Worm (Caenorhabditis elegans) whole organism, L2 larva: ENCODE results near the gene F08D12.7.

ENCODE experiments used
- C34F6.9 ChIP-seq: fragments of 150-350 bp; optimal IDR thresholded peaks from 2 replicates; lab custom pipeline; 2014; ENCODE audit warnings: missing biosample characterization, missing genetic modification characterization
- F13H6.1 ChIP-seq: sonication (generic microtip); optimal IDR thresholded peaks from 2 replicates; lab custom pipeline; 2016; ENCODE audit warnings: missing genetic modification characterization, missing compliant biosample characterization
- R02D3.7 ChIP-seq: fragments of 150-350 bp; optimal IDR thresholded peaks from 2 replicates; lab custom pipeline; 2014; ENCODE audit warnings: missing biosample characterization, missing genetic modification characterization
- Y55F3AM.14 ChIP-seq: fragments of 200-800 bp; sonication (Bioruptor generic); optimal IDR thresholded peaks from 2 replicates; lab custom pipeline; 2018; ENCODE audit warnings: mild to moderate bottlenecking, missing genetic modification characterization, missing compliant biosample characterization
- ZK546.5 ChIP-seq: sonication (generic microtip); optimal IDR thresholded peaks from 2 replicates; lab custom pipeline; 2017; ENCODE audit warnings: missing biosample characterization, missing genetic modification characterization
- alr-1 ChIP-seq: fragments of 150-350 bp; optimal IDR thresholded peaks from 2 replicates; lab custom pipeline; 2014; ENCODE audit warnings: missing biosample characterization, missing genetic modification characterization
- aly-2 ChIP-seq: fragments of 150-350 bp; optimal IDR thresholded peaks from 2 replicates; lab custom pipeline; 2014; ENCODE audit warnings: missing biosample characterization, missing genetic modification characterization
- ama-1 ChIP-seq: fragments of 150-350 bp; optimal IDR thresholded peaks from 2 replicates; lab custom pipeline; 2018; ENCODE audit warnings: inconsistent platforms
- blmp-1 ChIP-seq: sonication (generic microtip); optimal IDR thresholded peaks from 2 replicates; lab custom pipeline; 2017; ENCODE audit warnings: missing genetic modification characterization, mild to moderate bottlenecking, missing compliant biosample characterization, antibody characterized with exemption, moderate library complexity; ENCODE audit not compliant: insufficient read depth
- ceh-16 ChIP-seq: fragments of 150-350 bp; optimal IDR thresholded peaks from 2 replicates; lab custom pipeline; 2014; ENCODE audit warnings: missing biosample characterization, missing genetic modification characterization
- ceh-82 ChIP-seq: fragments of 150-350 bp; optimal IDR thresholded peaks from 2 replicates; lab custom pipeline; 2014; ENCODE audit warnings: missing biosample characterization, missing genetic modification characterization
- crh-2 ChIP-seq: sonication (generic microtip); optimal IDR thresholded peaks from 2 replicates; lab custom pipeline; 2017; ENCODE audit warnings: missing biosample characterization, missing genetic modification characterization
- dmd-4 ChIP-seq: sonication (generic microtip); optimal IDR thresholded peaks from 2 replicates; lab custom pipeline; 2017; ENCODE audit warnings: missing biosample characterization, missing genetic modification characterization
- egl-27 ChIP-seq: sonication (generic microtip); optimal IDR thresholded peaks from 3 replicates; lab custom pipeline; 2017; ENCODE audit warnings: missing biosample characterization, missing genetic modification reagents, missing genetic modification characterization
- elt-1 ChIP-seq: fragments of 150-350 bp; optimal IDR thresholded peaks from 2 replicates; lab custom pipeline; 2014; ENCODE audit warnings: missing biosample characterization, missing genetic modification characterization
- elt-3 ChIP-seq: sonication (generic microtip); optimal IDR thresholded peaks from 2 replicates; lab custom pipeline; 2017; ENCODE audit warnings: missing biosample characterization, missing genetic modification characterization
- fos-1 ChIP-seq: fragments of 150-350 bp; optimal IDR thresholded peaks from 2 replicates; lab custom pipeline; 2014; ENCODE audit warnings: missing biosample characterization, missing genetic modification characterization
- gmeb-1 ChIP-seq: fragments of 150-350 bp; optimal IDR thresholded peaks from 2 replicates; lab custom pipeline; 2014; ENCODE audit warnings: missing biosample characterization, missing genetic modification characterization
- lin-11 ChIP-seq: fragments of 150-350 bp; sonication (generic microtip); optimal IDR thresholded peaks from 2 replicates; lab custom pipeline; 2014; ENCODE audit warnings: missing biosample characterization, missing genetic modification characterization, inconsistent platforms, mixed read lengths
- lin-13 ChIP-seq: fragments of 150-350 bp; optimal IDR thresholded peaks from 2 replicates; lab custom pipeline; 2014; ENCODE audit warnings: missing biosample characterization, missing genetic modification reagents, missing genetic modification characterization
- lin-39 ChIP-seq: fragments of 150-350 bp; optimal IDR thresholded peaks from 2 replicates; lab custom pipeline; 2014; ENCODE audit warnings: missing biosample characterization, missing genetic modification reagents, missing genetic modification characterization
- lsy-2 ChIP-seq, 2 experiments: fragments of 150-350 bp in 1 of 2; sonication (generic microtip) in 1 of 2; optimal IDR thresholded peaks; 2 replicates each; lab custom pipeline; 2014 to 2017; ENCODE audit warnings: missing biosample characterization in 2 of 2, missing genetic modification characterization in 2 of 2
- mab-5 ChIP-seq: fragments of 150-350 bp; optimal IDR thresholded peaks from 2 replicates; lab custom pipeline; 2014; ENCODE audit warnings: missing biosample characterization, missing genetic modification characterization
- mbf-1 ChIP-seq: sonication (generic microtip); optimal IDR thresholded peaks from 2 replicates; lab custom pipeline; 2017; ENCODE audit warnings: missing biosample characterization, missing genetic modification characterization
- mdl-1 ChIP-seq, 2 experiments: fragments of 150-350 bp in 1 of 2; sonication (generic microtip) in 1 of 2; optimal IDR thresholded peaks; 2 replicates each; lab custom pipeline; 2017; ENCODE audit warnings: missing biosample characterization in 2 of 2, missing genetic modification characterization in 2 of 2
- nhr-10 ChIP-seq: sonication (generic microtip); optimal IDR thresholded peaks from 2 replicates; lab custom pipeline; 2017; ENCODE audit warnings: missing biosample characterization, missing genetic modification characterization
- nhr-11 ChIP-seq: fragments of 150-350 bp; optimal IDR thresholded peaks from 2 replicates; lab custom pipeline; 2014; ENCODE audit warnings: missing biosample characterization, missing genetic modification characterization
- nhr-12 ChIP-seq: fragments of 150-350 bp; optimal IDR thresholded peaks from 2 replicates; lab custom pipeline; 2014; ENCODE audit warnings: missing biosample characterization, missing genetic modification characterization
- nhr-129 ChIP-seq: fragments of 150-350 bp; optimal IDR thresholded peaks from 2 replicates; lab custom pipeline; 2014; ENCODE audit warnings: missing biosample characterization, missing genetic modification characterization
- nhr-21 ChIP-seq: fragments of 150-350 bp; optimal IDR thresholded peaks from 2 replicates; lab custom pipeline; 2014; ENCODE audit warnings: missing biosample characterization, missing genetic modification characterization
- nhr-23 ChIP-seq: fragments of 150-350 bp; optimal IDR thresholded peaks from 2 replicates; lab custom pipeline; 2014; ENCODE audit warnings: missing biosample characterization, missing genetic modification reagents, missing genetic modification characterization
- nhr-237 ChIP-seq: fragments of 150-350 bp; optimal IDR thresholded peaks from 2 replicates; lab custom pipeline; 2014; ENCODE audit warnings: missing biosample characterization, missing genetic modification characterization
- nhr-25 ChIP-seq: fragments of 150-350 bp; sonication (generic microtip); optimal IDR thresholded peaks from 3 replicates; lab custom pipeline; 2014; ENCODE audit warnings: missing biosample characterization, missing genetic modification characterization
- nhr-6 ChIP-seq: fragments of 150-350 bp; optimal IDR thresholded peaks from 2 replicates; lab custom pipeline; 2014; ENCODE audit warnings: missing biosample characterization, missing genetic modification characterization
- nhr-77 ChIP-seq: fragments of 150-350 bp; optimal IDR thresholded peaks from 2 replicates; lab custom pipeline; 2014; ENCODE audit warnings: missing biosample characterization, missing genetic modification characterization
- peb-1 ChIP-seq: fragments of 150-350 bp; optimal IDR thresholded peaks from 2 replicates; lab custom pipeline; 2014; ENCODE audit warnings: missing biosample characterization, missing genetic modification characterization
- sem-4 ChIP-seq: fragments of 150-350 bp; optimal IDR thresholded peaks from 2 replicates; lab custom pipeline; 2014; ENCODE audit warnings: missing biosample characterization, missing genetic modification reagents, missing genetic modification characterization
- skn-1 ChIP-seq: sonication (generic microtip); optimal IDR thresholded peaks from 2 replicates; lab custom pipeline; 2017; ENCODE audit warnings: missing biosample characterization, missing genetic modification characterization
- sma-3 ChIP-seq: sonication (generic microtip); optimal IDR thresholded peaks from 2 replicates; lab custom pipeline; 2016; ENCODE audit warnings: missing genetic modification reagents, missing genetic modification characterization, missing compliant biosample characterization
- sma-9 ChIP-seq, 2 experiments: fragments of 150-350 bp in 1 of 2; sonication (generic microtip) in 1 of 2; optimal IDR thresholded peaks; 2 replicates each; lab custom pipeline; 2014 to 2016; ENCODE audit warnings: missing genetic modification characterization in 2 of 2, mild to moderate bottlenecking in 1 of 2, missing biosample characterization in 1 of 2, missing compliant biosample characterization in 1 of 2, missing genetic modification reagents in 1 of 2, moderate library complexity in 1 of 2
- snpc-4 ChIP-seq: fragments of 150-350 bp; optimal IDR thresholded peaks from 2 replicates; lab custom pipeline; 2014; ENCODE audit warnings: missing biosample characterization, missing genetic modification characterization
- unc-39 ChIP-seq: fragments of 150-350 bp; optimal IDR thresholded peaks from 2 replicates; lab custom pipeline; 2014; ENCODE audit warnings: missing biosample characterization, missing genetic modification characterization
- unc-55 ChIP-seq: fragments of 150-350 bp; sonication (generic microtip); optimal IDR thresholded peaks from 3 replicates; lab custom pipeline; 2014; ENCODE audit warnings: missing biosample characterization, missing genetic modification reagents, missing genetic modification characterization
- unc-62 ChIP-seq: fragments of 150-350 bp; optimal IDR thresholded peaks from 2 replicates; lab custom pipeline; 2014; ENCODE audit warnings: missing biosample characterization, missing genetic modification reagents, missing genetic modification characterization
- zag-1 ChIP-seq: fragments of 150-350 bp; optimal IDR thresholded peaks from 2 replicates; lab custom pipeline; 2014; ENCODE audit warnings: missing biosample characterization, missing genetic modification characterization
- ztf-1 ChIP-seq: fragments of 200-800 bp; sonication (Bioruptor generic); conservative IDR thresholded peaks from 2 replicates; pipeline ENCODE4 v1.3.6; 2022; ENCODE audit warnings: missing genetic modification characterization, missing compliant biosample characterization
- ztf-11 ChIP-seq: sonication (generic microtip); optimal IDR thresholded peaks from 2 replicates; lab custom pipeline; 2017; ENCODE audit warnings: missing biosample characterization, missing genetic modification characterization
- ztf-4 ChIP-seq: fragments of 150-350 bp; optimal IDR thresholded peaks from 2 replicates; lab custom pipeline; 2014; ENCODE audit warnings: missing biosample characterization, missing genetic modification characterization

The F08D12.7 gene

ce11 chrII:2754595-2754994 lies 14.3 kb downstream of the F08D12.7 start:
- TF ChIP-seq ztf-1 (GFP tag; lab: Robert Waterston, UW) (no peak), lin-11 (tag; lab: Kevin White, UChicago) (no peak), lin-13 (GFP tag; lab: Kevin White, UChicago) (no peak), F13H6.1 (tag; lab: Kevin White, UChicago) (no peak), aly-2 (tag; lab: Kevin White, UChicago) (no peak), nhr-6 (tag; lab: Kevin White, UChicago) (no peak), zag-1 (no peak)

ce11 chrII:2752999-2753398 lies 15.9 kb downstream of the F08D12.7 start, which contains the start of gene F29A7.3:
F29A7.3 (plus strand) TSS chrII:2753299.
- no peak for TF ChIP-seq zag-1

- no peak for TF ChIP-seq R02D3.7 (tag; lab: Kevin White, UChicago)
- TF ChIP-seq zag-1 = no peak
- no peak for TF ChIP-seq mbf-1
- TF ChIP-seq lin-13 (GFP tag; lab: Kevin White, UChicago) = no peak
- TF ChIP-seq ztf-4 (tag; lab: Kevin White, UChicago) = no peak
- TF ChIP-seq crh-2 = peak; percentile 32
- TF ChIP-seq nhr-25 (tag; lab: Kevin White, UChicago) = no peak
- TF ChIP-seq ama-1 (lab: Kevin White, UChicago) = no peak
- no peak for TF ChIP-seq elt-3 (tag; lab: Kevin White, UChicago)
- peak; percentile 1 for TF ChIP-seq nhr-129 (tag; lab: Kevin White, UChicago)
- TF ChIP-seq lin-11 (tag; lab: Kevin White, UChicago) = no peak
- no peak for TF ChIP-seq sem-4 (tag; lab: Kevin White, UChicago)
- no peak for TF ChIP-seq ztf-1 (GFP tag; lab: Robert Waterston, UW)
- no peak for TF ChIP-seq lin-39 (tag; lab: Kevin White, UChicago)
- peak; percentile 66 for TF ChIP-seq sma-3
- TF ChIP-seq nhr-237 = no peak
- no peak for TF ChIP-seq nhr-21 (tag; lab: Kevin White, UChicago)
- peak; percentile 65 for TF ChIP-seq gmeb-1 (tag; lab: Kevin White, UChicago)
- TF ChIP-seq C34F6.9 (tag; lab: Kevin White, UChicago) = peak; percentile 79
- TF ChIP-seq nhr-6 (tag; lab: Kevin White, UChicago) = no peak
- TF ChIP-seq ztf-11 (tag; lab: Kevin White, UChicago) = no peak
- no peak for TF ChIP-seq nhr-12
- TF ChIP-seq Y55F3AM.14 (GFP tag; lab: Kevin White, UChicago) = no peak
- TF ChIP-seq unc-55 (GFP tag; lab: Kevin White, UChicago) = peak; percentile 57
- TF ChIP-seq elt-1 = no peak
- TF ChIP-seq unc-39 = no peak
- peak; percentile 3 for TF ChIP-seq mab-5
- TF ChIP-seq nhr-11 = no peak
- TF ChIP-seq blmp-1 (tag; lab: Kevin White, UChicago) = no peak
- no peak for TF ChIP-seq dmd-4 (tag; lab: Kevin White, UChicago)
- TF ChIP-seq nhr-10 = no peak
- no peak for TF ChIP-seq ZK546.5 (tag; lab: Kevin White, UChicago)
- no peak for TF ChIP-seq ceh-16 (tag; lab: Kevin White, UChicago)
- no peak for TF ChIP-seq peb-1
- no peak for TF ChIP-seq snpc-4 (tag; lab: Kevin White, UChicago)
- TF ChIP-seq fos-1 = no peak
- no peak for TF ChIP-seq alr-1
- no peak for TF ChIP-seq mdl-1 (tag; optimal IDR thresholded peaks at IDR 0.05; lab: Kevin White, UChicago)
- peak; percentile 66 for TF ChIP-seq sma-9 (GFP tag; optimal IDR thresholded peaks at IDR 0.05; lab: Kevin White, UChicago)
- TF ChIP-seq sma-9 (tag; optimal IDR thresholded peaks at IDR 0.05; lab: Kevin White, UChicago) = no peak
- no peak for TF ChIP-seq unc-62 (GFP tag; lab: Kevin White, UChicago)
- no peak for TF ChIP-seq egl-27 (tag; lab: Kevin White, UChicago)
- TF ChIP-seq nhr-77 (tag; lab: Kevin White, UChicago) = no peak
- no peak for TF ChIP-seq ceh-82 (tag; lab: Kevin White, UChicago)
- no peak for TF ChIP-seq nhr-23
- TF ChIP-seq lsy-2 (tag; optimal IDR thresholded peaks at IDR 0.05; lab: Kevin White, UChicago) = peak in 1 of 2 experiments; percentile 49
- TF ChIP-seq F13H6.1 (tag; lab: Kevin White, UChicago) = peak; percentile 67
- TF ChIP-seq aly-2 (tag; lab: Kevin White, UChicago) = no peak
- TF ChIP-seq skn-1 (tag; lab: Kevin White, UChicago) = no peak
These were observed 16.4 kb downstream of the F08D12.7 start, which contains the start of gene F29A7.6 for ce11 chrII:2752536-2752935. F29A7.6 (minus strand) TSS chrII:2752611.
